Fruit fly (Drosophila melanogaster): ENCODE data around the gene CG42818.

DNA sequence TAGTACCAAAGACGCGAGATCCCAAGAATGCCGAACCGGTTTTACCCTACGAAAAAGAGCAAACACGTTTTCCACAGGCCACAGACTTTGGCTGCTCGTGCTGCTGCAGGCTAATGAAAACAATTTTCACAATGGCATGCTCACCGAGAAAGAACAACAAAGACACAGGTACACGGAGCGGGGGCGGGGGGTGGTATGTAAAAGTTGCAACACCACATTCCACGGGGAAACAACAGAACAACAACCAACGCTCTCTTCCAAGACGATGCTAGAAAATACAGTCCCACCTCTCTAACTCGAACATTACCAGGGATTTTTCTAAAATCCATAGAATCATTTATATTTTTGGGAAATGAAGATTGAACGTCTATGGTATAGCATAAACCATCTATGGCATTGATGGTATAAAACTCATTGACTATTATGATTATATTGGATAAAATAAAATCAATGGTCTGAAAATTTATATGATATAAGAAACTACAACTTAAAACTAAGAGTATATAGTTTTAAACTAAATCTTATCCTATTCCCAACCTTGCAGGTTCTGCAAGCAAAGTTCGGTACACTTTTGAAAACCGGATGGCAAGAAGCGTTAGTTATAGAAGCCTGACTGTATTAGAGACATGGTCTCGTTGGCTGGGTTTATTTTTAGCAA, 39.8 kb downstream of the CG42818 start:
- TF ChIP-seq insv (optimal IDR thresholded peaks at IDR 0.05) (no peak), psq (optimal IDR thresholded peaks at IDR 0.05) (no peak), h (optimal IDR thresholded peaks at IDR 0.05) (no peak), Myc (optimal IDR thresholded peaks at IDR 0.05) (no peak), Sin3A (optimal IDR thresholded peaks at IDR 0.05) (no peak), ttk (optimal IDR thresholded peaks at IDR 0.05) (no peak)
